Worm (Caenorhabditis elegans) whole organism, L2 larva: ENCODE data around the gene clec-239.
"Not testable (repeated sequence)": the region's sequence is repeated elsewhere in the genome, so short reads cannot be mapped to it uniquely, and the experiment has no call there.

Experiments
- F13H6.1 ChIP-seq: sonication (generic microtip); optimal IDR thresholded peaks from 2 replicates; lab custom pipeline; 2016; ENCODE audit warnings: missing genetic modification characterization, missing compliant biosample characterization
- R02D3.7 ChIP-seq: fragments of 150-350 bp; optimal IDR thresholded peaks from 2 replicates; lab custom pipeline; 2014; ENCODE audit warnings: missing biosample characterization, missing genetic modification characterization
- Y55F3AM.14 ChIP-seq: fragments of 200-800 bp; sonication (Bioruptor generic); optimal IDR thresholded peaks from 2 replicates; lab custom pipeline; 2018; ENCODE audit warnings: mild to moderate bottlenecking, missing genetic modification characterization, missing compliant biosample characterization
- ZK546.5 ChIP-seq: sonication (generic microtip); optimal IDR thresholded peaks from 2 replicates; lab custom pipeline; 2017; ENCODE audit warnings: missing biosample characterization, missing genetic modification characterization
- alr-1 ChIP-seq: fragments of 150-350 bp; optimal IDR thresholded peaks from 2 replicates; lab custom pipeline; 2014; ENCODE audit warnings: missing biosample characterization, missing genetic modification characterization
- aly-2 ChIP-seq: fragments of 150-350 bp; optimal IDR thresholded peaks from 2 replicates; lab custom pipeline; 2014; ENCODE audit warnings: missing biosample characterization, missing genetic modification characterization
- ama-1 ChIP-seq: fragments of 150-350 bp; optimal IDR thresholded peaks from 2 replicates; lab custom pipeline; 2018; ENCODE audit warnings: inconsistent platforms
- blmp-1 ChIP-seq: sonication (generic microtip); optimal IDR thresholded peaks from 2 replicates; lab custom pipeline; 2017; ENCODE audit warnings: missing genetic modification characterization, mild to moderate bottlenecking, missing compliant biosample characterization, antibody characterized with exemption, moderate library complexity; ENCODE audit not compliant: insufficient read depth
- ceh-16 ChIP-seq: fragments of 150-350 bp; optimal IDR thresholded peaks from 2 replicates; lab custom pipeline; 2014; ENCODE audit warnings: missing biosample characterization, missing genetic modification characterization
- ceh-82 ChIP-seq: fragments of 150-350 bp; optimal IDR thresholded peaks from 2 replicates; lab custom pipeline; 2014; ENCODE audit warnings: missing biosample characterization, missing genetic modification characterization
- crh-2 ChIP-seq: sonication (generic microtip); optimal IDR thresholded peaks from 2 replicates; lab custom pipeline; 2017; ENCODE audit warnings: missing biosample characterization, missing genetic modification characterization
- elt-1 ChIP-seq: fragments of 150-350 bp; optimal IDR thresholded peaks from 2 replicates; lab custom pipeline; 2014; ENCODE audit warnings: missing biosample characterization, missing genetic modification characterization
- elt-3 ChIP-seq: sonication (generic microtip); optimal IDR thresholded peaks from 2 replicates; lab custom pipeline; 2017; ENCODE audit warnings: missing biosample characterization, missing genetic modification characterization
- fos-1 ChIP-seq: fragments of 150-350 bp; optimal IDR thresholded peaks from 2 replicates; lab custom pipeline; 2014; ENCODE audit warnings: missing biosample characterization, missing genetic modification characterization
- gmeb-1 ChIP-seq: fragments of 150-350 bp; optimal IDR thresholded peaks from 2 replicates; lab custom pipeline; 2014; ENCODE audit warnings: missing biosample characterization, missing genetic modification characterization
- lin-11 ChIP-seq: fragments of 150-350 bp; sonication (generic microtip); optimal IDR thresholded peaks from 2 replicates; lab custom pipeline; 2014; ENCODE audit warnings: missing biosample characterization, missing genetic modification characterization, inconsistent platforms, mixed read lengths
- lin-13 ChIP-seq: fragments of 150-350 bp; optimal IDR thresholded peaks from 2 replicates; lab custom pipeline; 2014; ENCODE audit warnings: missing biosample characterization, missing genetic modification reagents, missing genetic modification characterization
- mdl-1 ChIP-seq, 2 experiments: fragments of 150-350 bp in 1 of 2; sonication (generic microtip) in 1 of 2; optimal IDR thresholded peaks; 2 replicates each; lab custom pipeline; 2017; ENCODE audit warnings: missing biosample characterization in 2 of 2, missing genetic modification characterization in 2 of 2
- nhr-10 ChIP-seq: sonication (generic microtip); optimal IDR thresholded peaks from 2 replicates; lab custom pipeline; 2017; ENCODE audit warnings: missing biosample characterization, missing genetic modification characterization
- nhr-11 ChIP-seq: fragments of 150-350 bp; optimal IDR thresholded peaks from 2 replicates; lab custom pipeline; 2014; ENCODE audit warnings: missing biosample characterization, missing genetic modification characterization
- nhr-12 ChIP-seq: fragments of 150-350 bp; optimal IDR thresholded peaks from 2 replicates; lab custom pipeline; 2014; ENCODE audit warnings: missing biosample characterization, missing genetic modification characterization
- nhr-129 ChIP-seq: fragments of 150-350 bp; optimal IDR thresholded peaks from 2 replicates; lab custom pipeline; 2014; ENCODE audit warnings: missing biosample characterization, missing genetic modification characterization
- nhr-21 ChIP-seq: fragments of 150-350 bp; optimal IDR thresholded peaks from 2 replicates; lab custom pipeline; 2014; ENCODE audit warnings: missing biosample characterization, missing genetic modification characterization
- nhr-23 ChIP-seq: fragments of 150-350 bp; optimal IDR thresholded peaks from 2 replicates; lab custom pipeline; 2014; ENCODE audit warnings: missing biosample characterization, missing genetic modification reagents, missing genetic modification characterization
- nhr-237 ChIP-seq: fragments of 150-350 bp; optimal IDR thresholded peaks from 2 replicates; lab custom pipeline; 2014; ENCODE audit warnings: missing biosample characterization, missing genetic modification characterization
- nhr-6 ChIP-seq: fragments of 150-350 bp; optimal IDR thresholded peaks from 2 replicates; lab custom pipeline; 2014; ENCODE audit warnings: missing biosample characterization, missing genetic modification characterization
- nhr-77 ChIP-seq: fragments of 150-350 bp; optimal IDR thresholded peaks from 2 replicates; lab custom pipeline; 2014; ENCODE audit warnings: missing biosample characterization, missing genetic modification characterization
- peb-1 ChIP-seq: fragments of 150-350 bp; optimal IDR thresholded peaks from 2 replicates; lab custom pipeline; 2014; ENCODE audit warnings: missing biosample characterization, missing genetic modification characterization
- skn-1 ChIP-seq: sonication (generic microtip); optimal IDR thresholded peaks from 2 replicates; lab custom pipeline; 2017; ENCODE audit warnings: missing biosample characterization, missing genetic modification characterization
- snpc-4 ChIP-seq: fragments of 150-350 bp; optimal IDR thresholded peaks from 2 replicates; lab custom pipeline; 2014; ENCODE audit warnings: missing biosample characterization, missing genetic modification characterization
- unc-39 ChIP-seq: fragments of 150-350 bp; optimal IDR thresholded peaks from 2 replicates; lab custom pipeline; 2014; ENCODE audit warnings: missing biosample characterization, missing genetic modification characterization
- unc-55 ChIP-seq: fragments of 150-350 bp; sonication (generic microtip); optimal IDR thresholded peaks from 3 replicates; lab custom pipeline; 2014; ENCODE audit warnings: missing biosample characterization, missing genetic modification reagents, missing genetic modification characterization
- unc-62 ChIP-seq: fragments of 150-350 bp; optimal IDR thresholded peaks from 2 replicates; lab custom pipeline; 2014; ENCODE audit warnings: missing biosample characterization, missing genetic modification reagents, missing genetic modification characterization
- zag-1 ChIP-seq: fragments of 150-350 bp; optimal IDR thresholded peaks from 2 replicates; lab custom pipeline; 2014; ENCODE audit warnings: missing biosample characterization, missing genetic modification characterization
- ztf-1 ChIP-seq: fragments of 200-800 bp; sonication (Bioruptor generic); conservative IDR thresholded peaks from 2 replicates; pipeline ENCODE4 v1.3.6; 2022; ENCODE audit warnings: missing genetic modification characterization, missing compliant biosample characterization
- ztf-11 ChIP-seq: sonication (generic microtip); optimal IDR thresholded peaks from 2 replicates; lab custom pipeline; 2017; ENCODE audit warnings: missing biosample characterization, missing genetic modification characterization

Gene clec-239

ce11 chrV:16927345-16927744, 29.0 kb upstream of the clec-239 start, which contains the start of gene Y102A5C.36:
Y102A5C.36 (minus strand) TSS chrV:16927445.
- TF ChIP-seq nhr-77 (no peak), blmp-1 (no peak), R02D3.7 (tag; lab: Kevin White, UChicago) (no peak), F13H6.1 (tag; lab: Kevin White, UChicago) (no peak), skn-1 (tag; lab: Kevin White, UChicago) (no peak), lin-11 (tag; lab: Kevin White, UChicago) (no peak), ceh-82 (tag; lab: Kevin White, UChicago) (no peak), gmeb-1 (tag; lab: Kevin White, UChicago) (no peak), alr-1 (no peak), peb-1 (tag; lab: Kevin White, UChicago) (no peak), nhr-11 (tag; lab: Kevin White, UChicago) (no peak), aly-2 (no peak), Y55F3AM.14 (GFP tag; lab: Kevin White, UChicago) (no peak), snpc-4 (no peak), nhr-6 (tag; lab: Kevin White, UChicago) (no peak), nhr-21 (tag; lab: Kevin White, UChicago) (no peak), ZK546.5 (no peak), ztf-11 (tag; lab: Kevin White, UChicago) (no peak), elt-3 (tag; lab: Kevin White, UChicago) (no peak), ama-1 (no peak)

- TF ChIP-seq lin-11 (tag; lab: Kevin White, UChicago); unc-62 (GFP tag; lab: Kevin White, UChicago); nhr-237 (tag; lab: Kevin White, UChicago): not testable (repeated sequence)
Measured at ce11 chrV:16938731-16939130, 17.6 kb upstream of the clec-239 start, which contains the start of gene fbxa-148. fbxa-148 (plus strand) TSS chrV:16939031.

DNA sequence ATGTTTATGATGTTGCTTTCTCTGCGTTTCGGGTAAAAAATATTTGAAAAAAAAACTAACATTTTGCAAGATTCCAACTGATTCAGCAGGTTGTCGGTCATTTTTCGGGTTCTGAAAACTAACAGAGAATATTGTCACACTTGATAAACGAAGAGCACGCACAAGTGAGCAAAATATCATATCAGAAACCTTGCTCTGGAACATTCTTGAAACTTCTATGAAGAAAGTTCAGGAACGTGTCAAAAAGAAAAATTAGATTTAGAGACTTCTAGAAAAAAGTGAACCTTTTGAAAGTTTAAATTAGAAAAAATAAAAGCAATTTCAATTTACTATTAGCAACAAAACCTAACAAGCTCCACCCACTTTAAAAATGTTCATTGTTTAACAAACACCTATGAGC, 8.3 kb upstream of the clec-239 start, which contains the start of gene fbxa-112:
Gene fbxa-112, minus strand, starts transcription at position 101 of the 400 bp plus-strand sequence.
- TF ChIP-seq crh-2; skn-1 (tag; lab: Kevin White, UChicago); elt-1 (tag; lab: Kevin White, UChicago): not testable (repeated sequence)

ce11 chrV:16949609-16950008, 6.7 kb upstream of the clec-239 start, which contains the start of gene fbxa-111:
fbxa-111 (minus strand) TSS chrV:16949709.
- TF ChIP-seq gmeb-1 (tag; lab: Kevin White, UChicago); ceh-82 (tag; lab: Kevin White, UChicago); unc-55 (GFP tag; lab: Kevin White, UChicago): not testable (repeated sequence)

- TF ChIP-seq nhr-129 (tag; lab: Kevin White, UChicago) (no peak), ama-1 (no peak), nhr-10 (tag; lab: Kevin White, UChicago) (no peak), mdl-1 (tag; optimal IDR thresholded peaks at IDR 0.05; lab: Kevin White, UChicago) (no peak), fos-1 (no peak), ztf-11 (tag; lab: Kevin White, UChicago) (no peak), blmp-1 (no peak), nhr-11 (tag; lab: Kevin White, UChicago) (no peak), nhr-21 (tag; lab: Kevin White, UChicago) (no peak), ztf-1 (no peak), unc-39 (tag; lab: Kevin White, UChicago) (no peak), gmeb-1 (tag; lab: Kevin White, UChicago) (no peak), zag-1 (no peak), skn-1 (tag; lab: Kevin White, UChicago) (no peak), ceh-16 (tag; lab: Kevin White, UChicago) (no peak)
Measured at ce11 chrV:16950036-16950435, 6.3 kb upstream of the clec-239 start.

DNA sequence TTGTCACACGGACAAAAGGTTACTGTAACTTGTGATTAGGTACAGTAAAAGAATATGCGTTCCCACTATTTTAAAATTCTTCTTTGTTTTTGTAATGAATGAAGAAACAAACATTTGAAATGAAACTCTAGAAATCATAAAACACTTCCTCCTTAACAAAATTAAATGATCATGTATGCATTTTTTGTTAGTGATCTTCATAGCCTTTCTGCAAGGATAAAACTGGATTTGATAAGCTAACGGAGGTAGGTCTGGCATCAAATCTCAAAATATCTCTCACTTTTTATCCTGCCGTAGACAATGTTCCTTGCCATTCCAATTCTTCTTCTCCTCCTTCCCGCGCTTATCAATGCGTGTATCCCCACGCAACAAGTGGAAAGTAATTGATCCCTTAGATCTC, 4.8 kb upstream of the clec-239 start, which contains the start of gene clec-238:
Gene clec-238, plus strand, starts transcription at position 301 of the 400 bp plus-strand sequence.
- no peak for TF ChIP-seq gmeb-1 (tag; lab: Kevin White, UChicago)
- no peak for TF ChIP-seq nhr-237 (tag; lab: Kevin White, UChicago)
- no peak for TF ChIP-seq nhr-23
- no peak for TF ChIP-seq ama-1
- no peak for TF ChIP-seq snpc-4
- TF ChIP-seq nhr-12 (tag; lab: Kevin White, UChicago): no peak
- no peak for TF ChIP-seq lin-13
- TF ChIP-seq alr-1: no peak
